Worm (Caenorhabditis elegans): ENCODE measurements around the gene col-138.

Gene col-138

DNA sequence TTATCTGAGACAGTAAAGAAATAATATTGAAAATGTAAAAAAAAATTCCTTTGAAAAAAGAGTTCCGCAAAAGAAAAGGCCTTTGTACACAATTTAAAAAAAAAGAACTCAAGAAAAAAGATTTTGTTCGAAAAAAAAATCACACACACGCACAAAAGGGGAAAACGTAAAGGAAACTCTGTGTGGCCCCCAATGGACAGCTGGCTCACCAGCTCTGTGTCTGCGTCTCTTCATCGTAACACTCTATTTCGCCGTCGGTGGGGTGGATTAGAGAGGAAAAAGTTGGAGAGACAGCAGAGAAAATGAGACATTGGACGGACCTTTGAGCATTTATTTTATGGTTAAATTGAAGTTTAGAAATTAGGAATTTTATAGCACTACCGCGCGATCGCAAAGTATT is 31.5 kb upstream of the col-138 start:
- TF ChIP-seq C34F6.9 (tag; optimal IDR thresholded peaks at IDR 0.05) (peak; percentile 22), unc-55 (GFP tag; optimal IDR thresholded peaks at IDR 0.05) (peak; percentile 48), mbf-1 (tag; optimal IDR thresholded peaks at IDR 0.05) (no peak), nhr-237 (tag; optimal IDR thresholded peaks at IDR 0.05) (no peak), blmp-1 (tag; optimal IDR thresholded peaks at IDR 0.05; ENCODE audit: insufficient read depth) (no peak), R02D3.7 (tag; optimal IDR thresholded peaks at IDR 0.05) (no peak)

- TF ChIP-seq unc-55 (GFP tag; optimal IDR thresholded peaks at IDR 0.05) (peak; percentile 38), blmp-1 (tag; optimal IDR thresholded peaks at IDR 0.05; ENCODE audit: insufficient read depth) (peak; percentile 3), nhr-129 (tag; optimal IDR thresholded peaks at IDR 0.05) (no peak)
Observed at ce11 chrIV:17210754-17211153, 27.2 kb upstream of the col-138 start.

ce11 chrIV:17209309-17209708 is 25.8 kb upstream of the col-138 start:
- TF ChIP-seq elt-1 (tag; optimal IDR thresholded peaks at IDR 0.05) (no peak), Y55F3AM.14 (GFP tag; optimal IDR thresholded peaks at IDR 0.05) (no peak), gmeb-1 (tag; optimal IDR thresholded peaks at IDR 0.05) (no peak), ama-1 (optimal IDR thresholded peaks at IDR 0.05) (no peak), F13H6.1 (tag; optimal IDR thresholded peaks at IDR 0.05) (no peak), nhr-25 (tag; optimal IDR thresholded peaks at IDR 0.05) (peak; percentile 38), ztf-11 (tag; optimal IDR thresholded peaks at IDR 0.05) (no peak), C34F6.9 (tag; optimal IDR thresholded peaks at IDR 0.05) (peak; percentile 3), peb-1 (tag; optimal IDR thresholded peaks at IDR 0.05) (no peak)

ce11 chrIV:17207864-17208263 is 24.3 kb upstream of the col-138 start:
- no peak for TF ChIP-seq elt-3 (tag; optimal IDR thresholded peaks at IDR 0.05)
- TF ChIP-seq nhr-25 (tag; optimal IDR thresholded peaks at IDR 0.05): no peak
- TF ChIP-seq alr-1 (tag; optimal IDR thresholded peaks at IDR 0.05): no peak
- TF ChIP-seq nhr-237 (tag; optimal IDR thresholded peaks at IDR 0.05): no peak
- no peak for TF ChIP-seq aly-2 (tag; optimal IDR thresholded peaks at IDR 0.05)
- no peak for TF ChIP-seq nhr-23 (tag; optimal IDR thresholded peaks at IDR 0.05)
- TF ChIP-seq nhr-6 (tag; optimal IDR thresholded peaks at IDR 0.05): no peak
- TF ChIP-seq mdl-1 (tag; optimal IDR thresholded peaks at IDR 0.05): no peak
- TF ChIP-seq ZK546.5 (tag; optimal IDR thresholded peaks at IDR 0.05): no peak
- no peak for TF ChIP-seq fos-1 (tag; optimal IDR thresholded peaks at IDR 0.05)
- TF ChIP-seq C34F6.9 (tag; optimal IDR thresholded peaks at IDR 0.05): no peak
- no peak for TF ChIP-seq skn-1 (tag; optimal IDR thresholded peaks at IDR 0.05)
- TF ChIP-seq nhr-11 (tag; optimal IDR thresholded peaks at IDR 0.05): no peak
- no peak for TF ChIP-seq dmd-4 (tag; optimal IDR thresholded peaks at IDR 0.05)
- TF ChIP-seq sma-9 (GFP tag; optimal IDR thresholded peaks at IDR 0.05): no peak
- TF ChIP-seq sma-9 (tag; optimal IDR thresholded peaks at IDR 0.05): no peak
- TF ChIP-seq unc-55 (GFP tag; optimal IDR thresholded peaks at IDR 0.05): no peak
- TF ChIP-seq snpc-4 (tag; optimal IDR thresholded peaks at IDR 0.05): no peak
- no peak for TF ChIP-seq zag-1 (tag; optimal IDR thresholded peaks at IDR 0.05)
- TF ChIP-seq lsy-2 (tag; optimal IDR thresholded peaks at IDR 0.05): no peak
- TF ChIP-seq sem-4 (tag; optimal IDR thresholded peaks at IDR 0.05): no peak

ce11 chrIV:17206745-17207144 is 23.2 kb upstream of the col-138 start, which contains the start of gene cnnm-1:
Gene cnnm-1, minus strand, starts transcription at chrIV:17206845.
- TF ChIP-seq mab-5 (tag; optimal IDR thresholded peaks at IDR 0.05) (no peak), lin-13 (GFP tag; optimal IDR thresholded peaks at IDR 0.05) (no peak), skn-1 (tag; optimal IDR thresholded peaks at IDR 0.05) (no peak), nhr-21 (tag; optimal IDR thresholded peaks at IDR 0.05) (no peak), R02D3.7 (tag; optimal IDR thresholded peaks at IDR 0.05) (no peak), sma-9 (GFP tag; optimal IDR thresholded peaks at IDR 0.05) (no peak), sma-9 (tag; optimal IDR thresholded peaks at IDR 0.05) (no peak), ztf-1 (GFP tag; conservative IDR thresholded peaks at IDR 0.05) (no peak), elt-1 (tag; optimal IDR thresholded peaks at IDR 0.05) (no peak), Y55F3AM.14 (GFP tag; optimal IDR thresholded peaks at IDR 0.05) (no peak), egl-27 (tag; optimal IDR thresholded peaks at IDR 0.05) (no peak), ZK546.5 (tag; optimal IDR thresholded peaks at IDR 0.05) (no peak), ztf-11 (tag; optimal IDR thresholded peaks at IDR 0.05) (no peak), aly-2 (tag; optimal IDR thresholded peaks at IDR 0.05) (no peak), elt-3 (tag; optimal IDR thresholded peaks at IDR 0.05) (no peak), nhr-10 (tag; optimal IDR thresholded peaks at IDR 0.05) (no peak), sem-4 (tag; optimal IDR thresholded peaks at IDR 0.05) (no peak), crh-2 (tag; optimal IDR thresholded peaks at IDR 0.05) (no peak), unc-39 (tag; optimal IDR thresholded peaks at IDR 0.05) (no peak)

Data from whole organism, L2 larva.